Fruit fly (Drosophila melanogaster) whole organism: ENCODE data around the gene Zw10.

Source experiments
- CG8478 ChIP-seq: fragments of >200 bp; optimal IDR thresholded peaks from 2 replicates; lab custom pipeline; 2018; ENCODE audit warnings: inconsistent platforms
- pan ChIP-seq: fragments of >200 bp; optimal IDR thresholded peaks from 2 replicates; lab custom pipeline; 2017
- psq ChIP-seq: fragments of >200 bp; optimal IDR thresholded peaks from 2 replicates; lab custom pipeline; 2017

dm6 chrX:2624525-2625006 lies 20.6 kb downstream of the Zw10 start, which contains the start of the genes brv3 and Pi4KIIIalpha:
- TF ChIP-seq pan (lab: Kevin White, UChicago) (no peak), CG8478 (lab: Kevin White, UChicago) (no peak), psq (lab: Kevin White, UChicago) (no peak)
